Worm (Caenorhabditis elegans) whole organism, midembryonic: ENCODE measurements around the gene K12B6.4.

Source experiments
- cog-1 ChIP-seq: sonication (generic microtip); optimal IDR thresholded peaks from 2 replicates; lab custom pipeline; 2016; ENCODE audit warnings: missing genetic modification characterization, missing compliant biosample characterization
- flt-1 ChIP-seq: fragments of 200-800 bp; sonication (Bioruptor generic); IDR thresholded peaks from 2 replicates; pipeline ENCODE4 v1.3.6; 2022; ENCODE audit warnings: missing genetic modification characterization, missing compliant biosample characterization
- med-1 ChIP-seq: sonication (generic microtip); optimal IDR thresholded peaks from 2 replicates; lab custom pipeline; 2017; ENCODE audit warnings: missing genetic modification characterization, mild to moderate bottlenecking, missing compliant biosample characterization, antibody characterized with exemption, missing genetic modification reagents; ENCODE audit not compliant: insufficient read depth
- ref-1 ChIP-seq: fragments of 200-800 bp; sonication (Bioruptor generic); conservative IDR thresholded peaks from 2 replicates; pipeline ENCODE4 v1.3.6; 2022; ENCODE audit warnings: missing genetic modification reagents, missing genetic modification characterization, missing compliant biosample characterization

DNA sequence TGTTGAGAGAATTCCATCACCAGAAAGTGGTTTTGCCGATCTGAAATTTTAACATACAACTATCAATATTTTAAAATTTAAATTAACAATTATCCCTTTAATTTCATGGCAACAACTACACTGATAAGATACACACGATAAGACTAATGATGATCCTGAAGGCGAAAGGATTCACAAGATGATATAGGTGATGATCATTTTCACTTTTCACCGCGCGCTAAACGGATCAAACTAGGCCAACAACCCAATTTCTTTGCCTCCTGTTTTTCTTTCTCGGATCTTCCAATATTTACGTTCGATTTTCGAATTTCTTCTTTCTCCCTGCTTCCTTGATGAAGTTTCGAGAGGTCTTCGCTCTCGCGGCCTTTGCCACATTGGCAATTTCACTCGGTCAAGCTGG, 21.9 kb downstream of the K12B6.4 start, which contains the start of gene K08B12.1:
- TF ChIP-seq med-1 (GFP tag; lab: Kevin White, UChicago) (no peak), cog-1 (tag; lab: Kevin White, UChicago) (no peak), ref-1 (GFP tag; lab: Robert Waterston, UW) (no peak), flt-1 (GFP tag; lab: Robert Waterston, UW) (no peak)
